Worm (Caenorhabditis elegans) whole organism, L4 larva: ENCODE data around the gene acs-4.

ENCODE experiments used
- F10B5.3 ChIP-seq: sonication (generic microtip); optimal IDR thresholded peaks from 2 replicates; lab custom pipeline; 2016; ENCODE audit warnings: mild to moderate bottlenecking, missing genetic modification characterization, missing compliant biosample characterization
- F26F4.8 ChIP-seq: fragments of 200-800 bp; sonication (Bioruptor generic); conservative IDR thresholded peaks from 2 replicates; pipeline ENCODE4 v1.3.6; 2022; ENCODE audit warnings: missing genetic modification characterization, missing compliant biosample characterization
- F37D6.2 ChIP-seq: sonication (generic microtip); optimal IDR thresholded peaks from 2 replicates; lab custom pipeline; 2016; ENCODE audit warnings: mild to moderate bottlenecking, missing genetic modification characterization, missing compliant biosample characterization
- F49E8.2 ChIP-seq: sonication (generic microtip); optimal IDR thresholded peaks from 2 replicates; lab custom pipeline; 2016; ENCODE audit warnings: missing compliant biosample characterization, mild to moderate bottlenecking, missing genetic modification characterization, borderline replicate concordance
- R02D3.7 ChIP-seq: fragments of 150-350 bp; sonication (generic microtip); optimal IDR thresholded peaks from 3 replicates; lab custom pipeline; 2014; ENCODE audit warnings: missing biosample characterization, missing genetic modification characterization
- T20F7.1 ChIP-seq: fragments of 200-800 bp; sonication (Bioruptor generic); optimal IDR thresholded peaks from 2 replicates; lab custom pipeline; 2018; ENCODE audit warnings: mild to moderate bottlenecking, missing genetic modification characterization, missing compliant biosample characterization
- T26A8.4 ChIP-seq: fragments of 200-800 bp; sonication (Bioruptor generic); IDR thresholded peaks from 2 replicates; pipeline ENCODE4 v1.3.6; 2022; ENCODE audit warnings: missing genetic modification characterization, missing compliant biosample characterization
- Y48G9A.11 ChIP-seq: fragments of 200-800 bp; sonication (Bioruptor generic); IDR thresholded peaks from 2 replicates; pipeline ENCODE4 v1.3.6; 2022; ENCODE audit warnings: missing genetic modification reagents, missing genetic modification characterization, missing compliant biosample characterization
- Y5F2A.4 ChIP-seq: fragments of 200-800 bp; sonication (Bioruptor generic); optimal IDR thresholded peaks from 2 replicates; lab custom pipeline; 2018; ENCODE audit warnings: mild to moderate bottlenecking, missing genetic modification characterization, missing compliant biosample characterization
- Y75B8A.6 ChIP-seq: fragments of 200-800 bp; sonication (Bioruptor generic); IDR thresholded peaks from 2 replicates; pipeline ENCODE4 v1.3.6; 2022; ENCODE audit warnings: missing genetic modification reagents, missing genetic modification characterization, missing compliant biosample characterization
- ZK337.2 ChIP-seq: fragments of 200-800 bp; sonication (Bioruptor generic); IDR thresholded peaks from 2 replicates; pipeline ENCODE4 v1.3.6; 2022; ENCODE audit warnings: missing genetic modification reagents, missing genetic modification characterization, missing compliant biosample characterization
- aha-1 ChIP-seq: fragments of 150-350 bp; peaks from one replicate; lab custom pipeline; 2014; ENCODE audit warnings: missing biosample characterization, missing genetic modification characterization
- aly-2 ChIP-seq: sonication (generic microtip); optimal IDR thresholded peaks from 2 replicates; lab custom pipeline; 2018; ENCODE audit warnings: missing biosample characterization, missing genetic modification characterization
- arid-1 ChIP-seq: fragments of 200-800 bp; sonication (Bioruptor generic); conservative IDR thresholded peaks from 2 replicates; pipeline ENCODE4 v1.3.6; 2022; ENCODE audit warnings: missing genetic modification reagents, missing genetic modification characterization, missing compliant biosample characterization
- attf-4 ChIP-seq: sonication (generic microtip); optimal IDR thresholded peaks from 3 replicates; lab custom pipeline; 2017; ENCODE audit warnings: missing biosample characterization, missing genetic modification characterization
- ceh-28 ChIP-seq: fragments of 150-350 bp; optimal IDR thresholded peaks from 2 replicates; lab custom pipeline; 2014; ENCODE audit warnings: missing biosample characterization, missing genetic modification reagents, missing genetic modification characterization
- ceh-32 ChIP-seq: sonication (generic microtip); optimal IDR thresholded peaks from 2 replicates; lab custom pipeline; 2016; ENCODE audit warnings: mild to moderate bottlenecking, missing genetic modification characterization, missing compliant biosample characterization; ENCODE audit not compliant: poor library complexity
- cey-2 ChIP-seq: sonication (generic microtip); optimal IDR thresholded peaks from 3 replicates; lab custom pipeline; 2017; ENCODE audit warnings: missing genetic modification characterization, mild to moderate bottlenecking, missing compliant biosample characterization, antibody characterized with exemption, borderline replicate concordance; ENCODE audit not compliant: insufficient read depth
- ctbp-1 ChIP-seq: fragments of 200-800 bp; sonication (Bioruptor generic); IDR thresholded peaks from 2 replicates; pipeline ENCODE4 v1.3.6; 2022; ENCODE audit warnings: missing genetic modification reagents, missing genetic modification characterization, missing compliant biosample characterization
- daf-19 ChIP-seq: fragments of 200-800 bp; sonication (Bioruptor generic); conservative IDR thresholded peaks from 2 replicates; pipeline ENCODE4 v1.3.6; 2022; ENCODE audit warnings: missing genetic modification characterization, missing compliant biosample characterization
- dmd-6 ChIP-seq: fragments of 200-800 bp; sonication (Bioruptor generic); IDR thresholded peaks from 2 replicates; pipeline ENCODE4 v1.3.6; 2022; ENCODE audit warnings: missing genetic modification reagents, missing genetic modification characterization, missing compliant biosample characterization
- dmd-8 ChIP-seq: fragments of 200-800 bp; sonication (Bioruptor generic); IDR thresholded peaks from 2 replicates; pipeline ENCODE4 v1.3.6; 2022; ENCODE audit warnings: missing genetic modification characterization, missing compliant biosample characterization
- dmd-9 ChIP-seq: fragments of 200-800 bp; sonication (Bioruptor generic); IDR thresholded peaks from 2 replicates; pipeline ENCODE4 v1.3.6; 2022; ENCODE audit warnings: missing genetic modification reagents, missing genetic modification characterization, missing compliant biosample characterization
- dpl-1 ChIP-seq: fragments of 150-350 bp; optimal IDR thresholded peaks from 2 replicates; lab custom pipeline; 2014; ENCODE audit warnings: missing biosample characterization, missing genetic modification reagents, missing genetic modification characterization
- egl-27 ChIP-seq: sonication (generic microtip); optimal IDR thresholded peaks from 3 replicates; lab custom pipeline; 2017; ENCODE audit warnings: missing biosample characterization, missing genetic modification reagents, missing genetic modification characterization
- fos-1 ChIP-seq: fragments of 150-350 bp; optimal IDR thresholded peaks from 2 replicates; lab custom pipeline; 2014; ENCODE audit warnings: missing biosample characterization, missing genetic modification characterization
- gei-8 ChIP-seq: fragments of 200-800 bp; sonication (Bioruptor generic); optimal IDR thresholded peaks from 2 replicates; lab custom pipeline; 2018; ENCODE audit warnings: mild to moderate bottlenecking, missing genetic modification characterization, missing compliant biosample characterization
- hlh-11 ChIP-seq: fragments of 200-800 bp; sonication (Bioruptor generic); optimal IDR thresholded peaks from 2 replicates; lab custom pipeline; 2018; ENCODE audit warnings: mild to moderate bottlenecking, missing genetic modification characterization, missing compliant biosample characterization
- jun-1 ChIP-seq: fragments of 150-350 bp; optimal IDR thresholded peaks from 2 replicates; lab custom pipeline; 2014; ENCODE audit warnings: missing biosample characterization, missing genetic modification reagents, missing genetic modification characterization
- lin-13 ChIP-seq: fragments of 150-350 bp; optimal IDR thresholded peaks from 2 replicates; lab custom pipeline; 2014; ENCODE audit warnings: missing biosample characterization, missing genetic modification reagents, missing genetic modification characterization
- lin-29 ChIP-seq: fragments of 200-800 bp; sonication (Bioruptor generic); IDR thresholded peaks from 2 replicates; pipeline ENCODE4 v1.3.6; 2022; ENCODE audit warnings: missing genetic modification reagents, missing genetic modification characterization, missing compliant biosample characterization
- lin-38 ChIP-seq: fragments of 200-800 bp; sonication (Bioruptor generic); IDR thresholded peaks from 2 replicates; pipeline ENCODE4 v1.3.6; 2022; ENCODE audit warnings: missing genetic modification reagents, missing genetic modification characterization, missing compliant biosample characterization
- lin-39 ChIP-seq: fragments of 150-350 bp; optimal IDR thresholded peaks from 2 replicates; lab custom pipeline; 2014; ENCODE audit warnings: missing biosample characterization, missing genetic modification reagents, missing genetic modification characterization
- lir-3 ChIP-seq: sonication (generic microtip); optimal IDR thresholded peaks from 2 replicates; lab custom pipeline; 2016; ENCODE audit warnings: mild to moderate bottlenecking, missing genetic modification characterization, missing compliant biosample characterization
- madf-5 ChIP-seq, 2 experiments: fragments of 200-800 bp; sonication (Bioruptor generic); IDR thresholded peaks; 2 replicates each; pipeline ENCODE4 v1.3.6; 2022; ENCODE audit warnings: missing compliant biosample characterization in 2 of 2, missing genetic modification characterization in 2 of 2
- mdl-1 ChIP-seq, 2 experiments: fragments of 150-350 bp in 1 of 2; sonication (generic microtip) in 1 of 2; optimal IDR thresholded peaks; 2 replicates each; lab custom pipeline; 2014 to 2017; ENCODE audit warnings: missing biosample characterization in 2 of 2, missing genetic modification characterization in 2 of 2
- mdt-29 ChIP-seq: fragments of 200-800 bp; sonication (Bioruptor generic); IDR thresholded peaks from 2 replicates; pipeline ENCODE4 v1.3.6; 2022; ENCODE audit warnings: missing genetic modification reagents, missing genetic modification characterization, missing compliant biosample characterization
- mxl-3 ChIP-seq: fragments of 200-800 bp; sonication (Bioruptor generic); optimal IDR thresholded peaks from 2 replicates; lab custom pipeline; 2018; ENCODE audit warnings: mild to moderate bottlenecking, missing genetic modification characterization, missing compliant biosample characterization
- nhr-10 ChIP-seq: fragments of 150-350 bp; optimal IDR thresholded peaks from 2 replicates; lab custom pipeline; 2014; ENCODE audit warnings: missing biosample characterization, missing genetic modification characterization
- nhr-102 ChIP-seq: sonication (generic microtip); optimal IDR thresholded peaks from 2 replicates; lab custom pipeline; 2016; ENCODE audit warnings: mild to moderate bottlenecking, missing genetic modification characterization, moderate library complexity, missing compliant biosample characterization
- nhr-28 ChIP-seq: fragments of 150-350 bp; optimal IDR thresholded peaks from 2 replicates; lab custom pipeline; 2014; ENCODE audit warnings: missing biosample characterization, missing genetic modification characterization
- nhr-41 ChIP-seq: fragments of 200-800 bp; sonication (Bioruptor generic); IDR thresholded peaks from 2 replicates; pipeline ENCODE4 v1.3.6; 2022; ENCODE audit warnings: missing genetic modification reagents, missing genetic modification characterization, missing compliant biosample characterization
- nhr-6 ChIP-seq: fragments of 150-350 bp; optimal IDR thresholded peaks from 2 replicates; lab custom pipeline; 2014; ENCODE audit warnings: missing biosample characterization, missing genetic modification characterization
- nhr-77 ChIP-seq: fragments of 150-350 bp; optimal IDR thresholded peaks from 2 replicates; lab custom pipeline; 2014; ENCODE audit warnings: missing biosample characterization, missing genetic modification characterization
- pqm-1 ChIP-seq: sonication (generic microtip); optimal IDR thresholded peaks from 2 replicates; lab custom pipeline; 2017; ENCODE audit warnings: missing biosample characterization, missing genetic modification characterization
- rbr-2 ChIP-seq: sonication (generic microtip); optimal IDR thresholded peaks from 2 replicates; lab custom pipeline; 2016; ENCODE audit warnings: missing genotype, missing genetic modification characterization, missing compliant biosample characterization
- saeg-2 ChIP-seq: fragments of 200-800 bp; sonication (Bioruptor generic); IDR thresholded peaks from 2 replicates; pipeline ENCODE4 v1.3.6; 2022; ENCODE audit warnings: missing genetic modification reagents, missing genetic modification characterization, missing compliant biosample characterization
- sdz-12 ChIP-seq: fragments of 200-800 bp; sonication (Bioruptor generic); optimal IDR thresholded peaks from 2 replicates; lab custom pipeline; 2018; ENCODE audit warnings: mild to moderate bottlenecking, missing genetic modification characterization, missing compliant biosample characterization
- spr-1 ChIP-seq: sonication (generic microtip); optimal IDR thresholded peaks from 2 replicates; lab custom pipeline; 2016; ENCODE audit warnings: mild to moderate bottlenecking, missing genetic modification characterization, missing compliant biosample characterization
- tag-97 ChIP-seq: fragments of 200-800 bp; sonication (Bioruptor generic); IDR thresholded peaks from 2 replicates; pipeline ENCODE4 v1.3.6; 2022; ENCODE audit warnings: missing genetic modification characterization, missing compliant biosample characterization
- zfp-3 ChIP-seq: fragments of 200-800 bp; sonication (Bioruptor generic); conservative IDR thresholded peaks from 2 replicates; pipeline ENCODE4 v1.3.6; 2022; ENCODE audit warnings: missing genetic modification reagents, missing genetic modification characterization, missing compliant biosample characterization
- ztf-11 ChIP-seq: fragments of 150-350 bp; optimal IDR thresholded peaks from 2 replicates; lab custom pipeline; 2014; ENCODE audit warnings: missing biosample characterization, missing genetic modification characterization

Gene acs-4

ce11 chrIII:7155631-7156030, 12.0 kb upstream of the acs-4 start:
- TF ChIP-seq lin-38 (GFP tag; lab: Robert Waterston, UW) (peak; percentile 69), lin-29 (GFP tag; lab: Robert Waterston, UW) (0 out of 2 replicates have a peak, but pooled peaks have one; percentile 18), fos-1 (tag; lab: Kevin White, UChicago) (peak; percentile 57), F10B5.3 (tag; lab: Kevin White, UChicago) (no peak), tag-97 (no peak), spr-1 (peak; percentile 77), ceh-28 (tag; lab: Kevin White, UChicago) (peak; percentile 27), nhr-28 (tag; lab: Kevin White, UChicago) (peak; percentile 92), cey-2 (tag; lab: Kevin White, UChicago) (no peak), saeg-2 (GFP tag; lab: Robert Waterston, UW) (peak; percentile 83), egl-27 (tag; lab: Kevin White, UChicago) (no peak), rbr-2 (peak; percentile 92), mdt-29 (GFP tag; lab: Robert Waterston, UW) (peak; percentile 77), lin-13 (GFP tag; lab: Kevin White, UChicago) (no peak), aha-1 (tag; lab: Kevin White, UChicago) (peak; percentile 93), dmd-8 (GFP tag; lab: Robert Waterston, UW) (no peak), T20F7.1 (GFP tag; lab: Kevin White, UChicago) (peak; percentile 77), mdl-1 (tag; optimal IDR thresholded peaks at IDR 0.05; lab: Kevin White, UChicago) (peak; percentile 99), mxl-3 (GFP tag; lab: Kevin White, UChicago) (peak; percentile 66), hlh-11 (peak; percentile 97), F49E8.2 (no peak), nhr-102 (tag; lab: Kevin White, UChicago) (peak; percentile 82), F37D6.2 (tag; lab: Kevin White, UChicago) (peak; percentile 80), zfp-3 (GFP tag; lab: Robert Waterston, UW) (0 out of 2 replicates have a peak, but pooled peaks have one; percentile 46), ztf-11 (tag; lab: Kevin White, UChicago) (no peak), ZK337.2 (GFP tag; lab: Robert Waterston, UW) (no peak), T26A8.4 (GFP tag; lab: Robert Waterston, UW) (peak; percentile 89), ctbp-1 (peak; percentile 97), jun-1 (tag; lab: Kevin White, UChicago) (peak; percentile 82), madf-5 (GFP tag; IDR thresholded peaks at IDR 0.05; lab: Robert Waterston, UW) (no peak), nhr-10 (tag; lab: Kevin White, UChicago) (peak; percentile 75), ceh-32 (peak; percentile 43), F26F4.8 (GFP tag; lab: Robert Waterston, UW) (no peak), Y5F2A.4 (GFP tag; lab: Kevin White, UChicago) (peak; percentile 26), pqm-1 (tag; lab: Kevin White, UChicago) (peak; percentile 39), arid-1 (GFP tag; lab: Robert Waterston, UW) (peak; percentile 60), nhr-77 (tag; lab: Kevin White, UChicago) (peak; percentile 34), attf-4 (tag; lab: Kevin White, UChicago) (no peak), lin-39 (no peak), daf-19 (GFP tag; lab: Robert Waterston, UW) (no peak), nhr-6 (tag; lab: Kevin White, UChicago) (peak; percentile 39), aly-2 (tag; lab: Kevin White, UChicago) (no peak), Y75B8A.6 (no peak), dpl-1 (GFP tag; lab: Kevin White, UChicago) (peak; percentile 74), Y48G9A.11 (no peak), sdz-12 (GFP tag; lab: Kevin White, UChicago) (no peak), gei-8 (peak; percentile 85), lir-3 (tag; lab: Kevin White, UChicago) (peak; percentile 40), R02D3.7 (tag; lab: Kevin White, UChicago) (no peak), dmd-9 (GFP tag; lab: Robert Waterston, UW) (peak; percentile 64; the same call in 1 of the 2 replicates), dmd-6 (peak; percentile 90), nhr-41 (GFP tag; lab: Robert Waterston, UW) (no peak)
